Worm (Caenorhabditis elegans) whole organism, L2 larva: ENCODE results near the gene col-43.

Experiments used
- C34F6.9 ChIP-seq: fragments of 150-350 bp; optimal IDR thresholded peaks from 2 replicates; lab custom pipeline; 2014; ENCODE audit warnings: missing biosample characterization, missing genetic modification characterization
- R02D3.7 ChIP-seq: fragments of 150-350 bp; optimal IDR thresholded peaks from 2 replicates; lab custom pipeline; 2014; ENCODE audit warnings: missing biosample characterization, missing genetic modification characterization
- Y55F3AM.14 ChIP-seq: fragments of 200-800 bp; sonication (Bioruptor generic); optimal IDR thresholded peaks from 2 replicates; lab custom pipeline; 2018; ENCODE audit warnings: mild to moderate bottlenecking, missing genetic modification characterization, missing compliant biosample characterization
- ZK546.5 ChIP-seq: sonication (generic microtip); optimal IDR thresholded peaks from 2 replicates; lab custom pipeline; 2017; ENCODE audit warnings: missing biosample characterization, missing genetic modification characterization
- alr-1 ChIP-seq: fragments of 150-350 bp; optimal IDR thresholded peaks from 2 replicates; lab custom pipeline; 2014; ENCODE audit warnings: missing biosample characterization, missing genetic modification characterization
- ama-1 ChIP-seq: fragments of 150-350 bp; optimal IDR thresholded peaks from 2 replicates; lab custom pipeline; 2018; ENCODE audit warnings: inconsistent platforms
- blmp-1 ChIP-seq: sonication (generic microtip); optimal IDR thresholded peaks from 2 replicates; lab custom pipeline; 2017; ENCODE audit warnings: missing genetic modification characterization, mild to moderate bottlenecking, missing compliant biosample characterization, antibody characterized with exemption, moderate library complexity; ENCODE audit not compliant: insufficient read depth
- ceh-16 ChIP-seq: fragments of 150-350 bp; optimal IDR thresholded peaks from 2 replicates; lab custom pipeline; 2014; ENCODE audit warnings: missing biosample characterization, missing genetic modification characterization
- ceh-82 ChIP-seq: fragments of 150-350 bp; optimal IDR thresholded peaks from 2 replicates; lab custom pipeline; 2014; ENCODE audit warnings: missing biosample characterization, missing genetic modification characterization
- egl-27 ChIP-seq: sonication (generic microtip); optimal IDR thresholded peaks from 3 replicates; lab custom pipeline; 2017; ENCODE audit warnings: missing biosample characterization, missing genetic modification reagents, missing genetic modification characterization
- elt-1 ChIP-seq: fragments of 150-350 bp; optimal IDR thresholded peaks from 2 replicates; lab custom pipeline; 2014; ENCODE audit warnings: missing biosample characterization, missing genetic modification characterization
- fos-1 ChIP-seq: fragments of 150-350 bp; optimal IDR thresholded peaks from 2 replicates; lab custom pipeline; 2014; ENCODE audit warnings: missing biosample characterization, missing genetic modification characterization
- gmeb-1 ChIP-seq: fragments of 150-350 bp; optimal IDR thresholded peaks from 2 replicates; lab custom pipeline; 2014; ENCODE audit warnings: missing biosample characterization, missing genetic modification characterization
- lin-11 ChIP-seq: fragments of 150-350 bp; sonication (generic microtip); optimal IDR thresholded peaks from 2 replicates; lab custom pipeline; 2014; ENCODE audit warnings: missing biosample characterization, missing genetic modification characterization, inconsistent platforms, mixed read lengths
- lin-13 ChIP-seq: fragments of 150-350 bp; optimal IDR thresholded peaks from 2 replicates; lab custom pipeline; 2014; ENCODE audit warnings: missing biosample characterization, missing genetic modification reagents, missing genetic modification characterization
- lin-39 ChIP-seq: fragments of 150-350 bp; optimal IDR thresholded peaks from 2 replicates; lab custom pipeline; 2014; ENCODE audit warnings: missing biosample characterization, missing genetic modification reagents, missing genetic modification characterization
- lsy-2 ChIP-seq, 2 experiments: fragments of 150-350 bp in 1 of 2; sonication (generic microtip) in 1 of 2; optimal IDR thresholded peaks; 2 replicates each; lab custom pipeline; 2014 to 2017; ENCODE audit warnings: missing biosample characterization in 2 of 2, missing genetic modification characterization in 2 of 2
- mab-5 ChIP-seq: fragments of 150-350 bp; optimal IDR thresholded peaks from 2 replicates; lab custom pipeline; 2014; ENCODE audit warnings: missing biosample characterization, missing genetic modification characterization
- mbf-1 ChIP-seq: sonication (generic microtip); optimal IDR thresholded peaks from 2 replicates; lab custom pipeline; 2017; ENCODE audit warnings: missing biosample characterization, missing genetic modification characterization
- mdl-1 ChIP-seq, 2 experiments: fragments of 150-350 bp in 1 of 2; sonication (generic microtip) in 1 of 2; optimal IDR thresholded peaks; 2 replicates each; lab custom pipeline; 2017; ENCODE audit warnings: missing biosample characterization in 2 of 2, missing genetic modification characterization in 2 of 2
- nhr-10 ChIP-seq: sonication (generic microtip); optimal IDR thresholded peaks from 2 replicates; lab custom pipeline; 2017; ENCODE audit warnings: missing biosample characterization, missing genetic modification characterization
- nhr-11 ChIP-seq: fragments of 150-350 bp; optimal IDR thresholded peaks from 2 replicates; lab custom pipeline; 2014; ENCODE audit warnings: missing biosample characterization, missing genetic modification characterization
- nhr-12 ChIP-seq: fragments of 150-350 bp; optimal IDR thresholded peaks from 2 replicates; lab custom pipeline; 2014; ENCODE audit warnings: missing biosample characterization, missing genetic modification characterization
- nhr-129 ChIP-seq: fragments of 150-350 bp; optimal IDR thresholded peaks from 2 replicates; lab custom pipeline; 2014; ENCODE audit warnings: missing biosample characterization, missing genetic modification characterization
- nhr-21 ChIP-seq: fragments of 150-350 bp; optimal IDR thresholded peaks from 2 replicates; lab custom pipeline; 2014; ENCODE audit warnings: missing biosample characterization, missing genetic modification characterization
- nhr-25 ChIP-seq: fragments of 150-350 bp; sonication (generic microtip); optimal IDR thresholded peaks from 3 replicates; lab custom pipeline; 2014; ENCODE audit warnings: missing biosample characterization, missing genetic modification characterization
- nhr-77 ChIP-seq: fragments of 150-350 bp; optimal IDR thresholded peaks from 2 replicates; lab custom pipeline; 2014; ENCODE audit warnings: missing biosample characterization, missing genetic modification characterization
- peb-1 ChIP-seq: fragments of 150-350 bp; optimal IDR thresholded peaks from 2 replicates; lab custom pipeline; 2014; ENCODE audit warnings: missing biosample characterization, missing genetic modification characterization
- sem-4 ChIP-seq: fragments of 150-350 bp; optimal IDR thresholded peaks from 2 replicates; lab custom pipeline; 2014; ENCODE audit warnings: missing biosample characterization, missing genetic modification reagents, missing genetic modification characterization
- sma-3 ChIP-seq: sonication (generic microtip); optimal IDR thresholded peaks from 2 replicates; lab custom pipeline; 2016; ENCODE audit warnings: missing genetic modification reagents, missing genetic modification characterization, missing compliant biosample characterization
- sma-9 ChIP-seq, 2 experiments: fragments of 150-350 bp in 1 of 2; sonication (generic microtip) in 1 of 2; optimal IDR thresholded peaks; 2 replicates each; lab custom pipeline; 2014 to 2016; ENCODE audit warnings: missing genetic modification characterization in 2 of 2, mild to moderate bottlenecking in 1 of 2, missing biosample characterization in 1 of 2, missing compliant biosample characterization in 1 of 2, missing genetic modification reagents in 1 of 2, moderate library complexity in 1 of 2
- snpc-4 ChIP-seq: fragments of 150-350 bp; optimal IDR thresholded peaks from 2 replicates; lab custom pipeline; 2014; ENCODE audit warnings: missing biosample characterization, missing genetic modification characterization
- unc-39 ChIP-seq: fragments of 150-350 bp; optimal IDR thresholded peaks from 2 replicates; lab custom pipeline; 2014; ENCODE audit warnings: missing biosample characterization, missing genetic modification characterization
- unc-55 ChIP-seq: fragments of 150-350 bp; sonication (generic microtip); optimal IDR thresholded peaks from 3 replicates; lab custom pipeline; 2014; ENCODE audit warnings: missing biosample characterization, missing genetic modification reagents, missing genetic modification characterization
- unc-62 ChIP-seq: fragments of 150-350 bp; optimal IDR thresholded peaks from 2 replicates; lab custom pipeline; 2014; ENCODE audit warnings: missing biosample characterization, missing genetic modification reagents, missing genetic modification characterization
- zag-1 ChIP-seq: fragments of 150-350 bp; optimal IDR thresholded peaks from 2 replicates; lab custom pipeline; 2014; ENCODE audit warnings: missing biosample characterization, missing genetic modification characterization
- ztf-1 ChIP-seq: fragments of 200-800 bp; sonication (Bioruptor generic); conservative IDR thresholded peaks from 2 replicates; pipeline ENCODE4 v1.3.6; 2022; ENCODE audit warnings: missing genetic modification characterization, missing compliant biosample characterization
- ztf-11 ChIP-seq: sonication (generic microtip); optimal IDR thresholded peaks from 2 replicates; lab custom pipeline; 2017; ENCODE audit warnings: missing biosample characterization, missing genetic modification characterization
- ztf-4 ChIP-seq: fragments of 150-350 bp; optimal IDR thresholded peaks from 2 replicates; lab custom pipeline; 2014; ENCODE audit warnings: missing biosample characterization, missing genetic modification characterization

col-43 gene

DNA sequence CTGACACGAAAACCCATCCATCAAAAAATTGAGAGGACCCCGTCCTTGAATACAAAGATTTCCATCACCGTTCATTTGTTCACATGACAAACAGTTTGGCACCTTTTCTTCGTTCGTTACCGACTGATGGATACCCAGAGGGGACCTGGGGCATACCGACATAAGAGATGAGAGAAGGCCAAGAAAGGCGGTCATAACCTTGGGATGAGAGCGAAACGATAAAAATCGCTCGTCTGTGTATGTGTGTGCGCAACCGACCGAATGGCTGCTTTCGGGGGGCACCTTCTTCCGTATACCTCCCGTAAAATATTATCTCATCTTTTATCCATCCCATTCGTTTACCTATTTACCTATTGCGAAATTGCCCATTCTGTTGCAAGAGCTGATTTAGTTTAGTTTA, 5.8 kb downstream of the col-43 start (continued):
- TF ChIP-seq nhr-11 (no peak), fos-1 (no peak)

DNA sequence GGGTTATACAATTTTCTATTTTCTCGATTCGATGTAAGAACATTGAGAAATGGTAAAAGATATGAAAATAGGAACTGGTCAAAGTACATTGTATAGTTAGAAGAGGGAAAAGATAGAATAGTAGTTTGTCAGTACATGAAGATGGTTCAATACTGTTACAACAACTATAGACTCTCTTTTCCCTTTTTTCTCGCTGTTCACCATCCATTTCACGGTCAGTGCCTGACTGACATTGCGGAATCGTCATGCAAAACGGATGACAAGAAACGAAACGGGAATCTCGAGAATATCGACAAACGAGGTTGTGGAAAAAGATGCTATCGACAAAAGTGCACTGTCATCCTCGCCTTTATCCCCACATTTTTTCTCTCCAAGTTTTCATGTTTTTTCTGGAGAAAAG, 7.0 kb downstream of the col-43 start:
- TF ChIP-seq blmp-1 (tag; lab: Kevin White, UChicago) (peak; percentile 56), elt-1 (tag; lab: Kevin White, UChicago) (peak; percentile 9), lsy-2 (tag; optimal IDR thresholded peaks at IDR 0.05; lab: Kevin White, UChicago) (no peak), nhr-21 (tag; lab: Kevin White, UChicago) (peak; percentile 11), sma-9 (GFP tag; optimal IDR thresholded peaks at IDR 0.05; lab: Kevin White, UChicago) (peak; percentile 44), sma-9 (tag; optimal IDR thresholded peaks at IDR 0.05; lab: Kevin White, UChicago) (no peak), ama-1 (no peak), nhr-10 (no peak), ztf-1 (no peak), nhr-129 (tag; lab: Kevin White, UChicago) (peak; percentile 38)

DNA sequence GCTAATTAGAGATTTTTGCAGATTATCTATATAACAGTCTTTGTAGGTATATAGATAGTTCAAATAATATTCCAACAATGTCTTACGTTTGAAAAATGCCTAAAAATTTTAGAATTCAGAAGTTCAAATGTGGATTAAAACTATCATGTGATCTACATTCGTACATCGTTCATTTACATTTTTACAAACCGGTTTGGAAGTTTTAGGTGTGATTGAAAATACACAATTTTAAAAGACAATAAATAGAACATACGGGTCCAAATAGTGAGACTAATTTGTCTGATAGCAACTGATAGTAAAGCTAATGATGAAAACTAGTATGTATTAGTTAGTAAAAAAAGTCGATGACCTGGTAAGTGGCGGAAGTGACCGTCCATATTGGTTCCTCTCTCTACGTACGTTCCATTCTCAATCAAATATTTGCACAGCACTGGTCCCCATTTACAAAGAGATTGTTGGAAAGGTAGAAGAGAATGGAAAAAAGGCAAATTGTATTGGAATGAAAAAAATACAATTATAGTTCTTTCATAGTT, 9.3 kb downstream of the col-43 start:
- TF ChIP-seq Y55F3AM.14 (GFP tag; lab: Kevin White, UChicago) (no peak), ZK546.5 (tag; lab: Kevin White, UChicago) (no peak), blmp-1 (tag; lab: Kevin White, UChicago) (no peak), sma-9 (GFP tag; optimal IDR thresholded peaks at IDR 0.05; lab: Kevin White, UChicago) (no peak), sma-9 (tag; optimal IDR thresholded peaks at IDR 0.05; lab: Kevin White, UChicago) (no peak), ceh-82 (tag; lab: Kevin White, UChicago) (no peak), gmeb-1 (tag; lab: Kevin White, UChicago) (no peak), R02D3.7 (no peak), nhr-129 (tag; lab: Kevin White, UChicago) (no peak), ztf-11 (tag; lab: Kevin White, UChicago) (no peak), C34F6.9 (tag; lab: Kevin White, UChicago) (no peak), mab-5 (tag; lab: Kevin White, UChicago) (no peak), mdl-1 (tag; optimal IDR thresholded peaks at IDR 0.05; lab: Kevin White, UChicago) (no peak), nhr-12 (no peak), peb-1 (tag; lab: Kevin White, UChicago) (no peak), nhr-25 (no peak), nhr-77 (no peak)

DNA sequence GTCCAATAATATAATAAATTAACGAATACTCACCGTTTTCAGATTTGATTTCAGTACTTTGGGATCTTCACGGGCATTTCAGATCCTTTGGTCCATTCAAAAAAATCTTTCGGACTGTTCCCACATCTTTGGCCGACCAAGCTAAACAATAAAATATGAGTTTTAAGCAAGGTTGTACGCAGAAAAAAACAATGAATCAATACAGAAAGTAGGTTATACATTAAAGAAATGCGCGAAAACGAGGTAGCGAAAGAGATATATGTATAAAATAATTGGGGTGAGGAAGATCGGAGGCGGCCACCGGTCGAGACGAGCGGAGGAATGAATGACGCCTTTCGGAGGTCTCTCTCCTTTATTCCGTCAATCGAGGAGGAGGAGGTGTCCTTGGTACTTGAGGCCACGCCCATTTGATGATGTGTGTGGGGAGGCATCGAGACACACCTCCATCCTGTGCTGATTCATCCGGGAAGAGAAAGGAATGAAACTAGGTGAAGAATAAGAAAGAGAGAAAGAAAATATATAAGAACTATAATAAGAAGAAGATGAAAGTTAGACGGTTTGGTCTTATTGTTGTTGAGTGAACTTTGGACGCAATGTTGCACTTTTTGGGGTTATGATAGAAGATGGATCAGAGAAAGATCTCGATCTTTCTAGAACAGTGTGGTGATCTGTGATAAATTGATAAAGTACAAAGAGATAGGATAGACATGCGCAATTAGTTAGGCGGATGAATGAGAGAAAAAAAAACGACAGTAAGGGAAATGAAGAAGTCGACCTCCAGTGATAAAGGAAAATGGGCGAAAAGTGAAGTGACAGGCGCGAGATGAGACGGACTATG, 10.2 kb downstream of the col-43 start:
- TF ChIP-seq nhr-77 (no peak), lin-39 (tag; lab: Kevin White, UChicago) (no peak), ztf-11 (tag; lab: Kevin White, UChicago) (no peak), nhr-21 (tag; lab: Kevin White, UChicago) (peak; percentile 93), sem-4 (tag; lab: Kevin White, UChicago) (peak; percentile 1), unc-55 (GFP tag; lab: Kevin White, UChicago) (no peak), ceh-16 (tag; lab: Kevin White, UChicago) (peak; percentile 64), egl-27 (tag; lab: Kevin White, UChicago) (peak; percentile 33), blmp-1 (tag; lab: Kevin White, UChicago) (peak; percentile 83), sma-9 (GFP tag; optimal IDR thresholded peaks at IDR 0.05; lab: Kevin White, UChicago) (peak; percentile 79), sma-9 (tag; optimal IDR thresholded peaks at IDR 0.05; lab: Kevin White, UChicago) (no peak), sma-3 (GFP tag; lab: Kevin White, UChicago) (peak; percentile 89), fos-1 (peak; percentile 55), nhr-25 (peak; percentile 43), ama-1 (peak; percentile 94), mab-5 (tag; lab: Kevin White, UChicago) (no peak), R02D3.7 (no peak), lsy-2 (tag; optimal IDR thresholded peaks at IDR 0.05; lab: Kevin White, UChicago) (no peak)
- TF ChIP-seq, all 48 proteins: peak for 10

DNA sequence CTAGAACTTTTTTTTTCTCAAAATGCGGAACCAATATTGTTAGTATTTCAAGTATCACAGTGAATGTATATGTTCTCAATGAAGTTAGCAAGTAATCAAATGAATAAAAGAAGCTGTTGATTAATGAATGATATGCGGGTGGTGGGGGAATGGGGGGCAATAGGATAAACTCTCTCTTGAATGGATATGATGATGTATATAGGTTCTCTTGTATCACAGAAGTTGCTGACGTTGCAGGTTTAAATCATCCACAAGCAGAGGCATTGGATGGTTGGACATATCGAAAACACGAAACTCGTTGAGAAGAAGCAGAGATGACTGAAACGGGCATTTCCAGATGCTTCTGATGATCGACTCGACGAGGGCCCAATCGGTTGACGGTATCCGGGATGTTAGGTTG, 11.1 kb downstream of the col-43 start:
- TF ChIP-seq lin-11 (no peak), Y55F3AM.14 (GFP tag; lab: Kevin White, UChicago) (no peak), sma-9 (GFP tag; optimal IDR thresholded peaks at IDR 0.05; lab: Kevin White, UChicago) (peak; percentile 5), sma-9 (tag; optimal IDR thresholded peaks at IDR 0.05; lab: Kevin White, UChicago) (no peak), alr-1 (tag; lab: Kevin White, UChicago) (no peak), mab-5 (tag; lab: Kevin White, UChicago) (no peak), ztf-4 (tag; lab: Kevin White, UChicago) (no peak), sma-3 (GFP tag; lab: Kevin White, UChicago) (no peak), R02D3.7 (no peak), unc-55 (GFP tag; lab: Kevin White, UChicago) (no peak), nhr-21 (tag; lab: Kevin White, UChicago) (peak; percentile 34), ceh-82 (tag; lab: Kevin White, UChicago) (no peak), unc-39 (tag; lab: Kevin White, UChicago) (no peak), gmeb-1 (tag; lab: Kevin White, UChicago) (no peak), unc-62 (GFP tag; lab: Kevin White, UChicago) (no peak), ama-1 (peak; percentile 73), blmp-1 (tag; lab: Kevin White, UChicago) (no peak), elt-1 (tag; lab: Kevin White, UChicago) (no peak), lsy-2 (tag; optimal IDR thresholded peaks at IDR 0.05; lab: Kevin White, UChicago) (no peak), snpc-4 (tag; lab: Kevin White, UChicago) (no peak), egl-27 (tag; lab: Kevin White, UChicago) (no peak), mbf-1 (tag; lab: Kevin White, UChicago) (no peak), zag-1 (tag; lab: Kevin White, UChicago) (no peak), lin-13 (GFP tag; lab: Kevin White, UChicago) (no peak)
